Fruit fly (Drosophila melanogaster) whole organism, pupa: Measurements from ENCODE around the gene CG9632.

ENCODE experiments used
- CG13204 ChIP-seq: fragments of 200-800 bp; sonication (Bioruptor generic); optimal IDR thresholded peaks from 2 replicates; lab custom pipeline; 2018; ENCODE audit warnings: missing biosample characterization, mild to moderate bottlenecking, missing genetic modification characterization, moderate library complexity
- CG34367 ChIP-seq: fragments of 200-800 bp; sonication (Bioruptor generic); optimal IDR thresholded peaks from 2 replicates; lab custom pipeline; 2018; ENCODE audit warnings: missing biosample characterization, mild to moderate bottlenecking, missing genetic modification characterization

- TF ChIP-seq CG34367 (tag; lab: Kevin White, UChicago): no peak
- TF ChIP-seq CG13204 (GFP tag; lab: Kevin White, UChicago): no peak
These were observed 8.1 kb upstream of the CG9632 start for dm6 chr3R:15851912-15852311.
